Fruit fly (Drosophila melanogaster) whole organism, wandering third instar larva: ENCODE data around the gene Ubr1.
A peak's percentile ranks its signal among the peaks of the same experiment; 100 is the strongest.

Experiments
- Abd-B ChIP-seq: fragments of >200 bp; optimal IDR thresholded peaks from 2 replicates; lab custom pipeline; 2017; ENCODE audit warnings: missing biosample characterization, missing genetic modification characterization
- Dfd ChIP-seq: fragments of >200 bp; optimal IDR thresholded peaks from 2 replicates; lab custom pipeline; 2017; ENCODE audit warnings: missing biosample characterization, missing genetic modification characterization
- GATAd ChIP-seq: sonication (Bioruptor generic); optimal IDR thresholded peaks from 2 replicates; lab custom pipeline; 2016; ENCODE audit warnings: missing biosample characterization, missing genetic modification characterization
- HLH106 ChIP-seq: fragments of 200-800 bp; optimal IDR thresholded peaks from 3 replicates; lab custom pipeline; 2019; ENCODE audit warnings: missing biosample characterization, mild to moderate bottlenecking, missing genetic modification characterization, moderate library complexity
- Hnf4 ChIP-seq: fragments of 200-800 bp; sonication (Bioruptor generic); optimal IDR thresholded peaks from 2 replicates; lab custom pipeline; 2016; ENCODE audit warnings: missing biosample characterization, mild to moderate bottlenecking, missing genetic modification characterization
- Hr83 ChIP-seq: fragments of 200-300 bp; sonication (Bioruptor generic); optimal IDR thresholded peaks from 2 replicates; lab custom pipeline; 2016; ENCODE audit warnings: missing biosample characterization, mild to moderate bottlenecking, missing genetic modification characterization, moderate library complexity; ENCODE audit not compliant: poor library complexity, severe bottlenecking
- Jra ChIP-seq: sonication (Bioruptor generic); optimal IDR thresholded peaks from 2 replicates; lab custom pipeline; 2016; ENCODE audit warnings: missing biosample characterization, missing genetic modification characterization
- Mio ChIP-seq: sonication (Bioruptor generic); optimal IDR thresholded peaks from 2 replicates; lab custom pipeline; 2016; ENCODE audit warnings: missing biosample characterization, missing genetic modification characterization
- Myc ChIP-seq: fragments of >200 bp; optimal IDR thresholded peaks from 2 replicates; lab custom pipeline; 2017
- N ChIP-seq: fragments of >200 bp; optimal IDR thresholded peaks from 2 replicates; lab custom pipeline; 2018; ENCODE audit warnings: missing biosample characterization, missing external identifiers, missing genetic modification characterization
- OdsH ChIP-seq: fragments of 200-800 bp; sonication (Bioruptor generic); optimal IDR thresholded peaks from 2 replicates; lab custom pipeline; 2016; ENCODE audit warnings: missing biosample characterization, mild to moderate bottlenecking, missing genetic modification characterization
- Rel ChIP-seq, 2 experiments: fragments of 200-800 bp; sonication (Bioruptor generic) in 1 of 2; optimal IDR thresholded peaks; 2 replicates in 1 of 2; 3 replicates in 1 of 2; lab custom pipeline; 2016 to 2019; ENCODE audit warnings: mild to moderate bottlenecking in 2 of 2, missing biosample characterization in 2 of 2, missing genetic modification characterization in 2 of 2, moderate library complexity in 1 of 2
- Sp1 ChIP-seq: fragments of 200-800 bp; sonication (Bioruptor generic); optimal IDR thresholded peaks from 3 replicates; lab custom pipeline; 2019; ENCODE audit warnings: missing biosample characterization, mild to moderate bottlenecking, missing genetic modification characterization, moderate library complexity
- Vsx2 ChIP-seq: fragments of 200-300, 225-300 bp; sonication (Bioruptor generic); optimal IDR thresholded peaks from 2 replicates; lab custom pipeline; 2018; ENCODE audit warnings: missing biosample characterization, missing genetic modification characterization; ENCODE audit not compliant: partially characterized antibody
- br ChIP-seq: fragments of 200-800 bp; sonication (Bioruptor generic); optimal IDR thresholded peaks from 2 replicates; lab custom pipeline; 2016; ENCODE audit warnings: missing biosample characterization, missing genetic modification characterization
- brk ChIP-seq: fragments of 200-800 bp; sonication (Bioruptor generic); optimal IDR thresholded peaks from 2 replicates; lab custom pipeline; 2016; ENCODE audit warnings: missing biosample characterization, mild to moderate bottlenecking, missing genetic modification characterization
- dl ChIP-seq, 2 experiments: fragments of 175-275, 200-275 bp in 1 of 2; fragments of 200-275 bp in 1 of 2; sonication (Bioruptor generic); optimal IDR thresholded peaks; lab custom pipeline; 2018; ENCODE audit warnings: mild to moderate bottlenecking in 2 of 2, missing biosample characterization in 2 of 2, missing genetic modification characterization in 2 of 2, moderate library complexity in 2 of 2; ENCODE audit not compliant: partially characterized antibody in 2 of 2, insufficient read depth in 1 of 2
- dsf ChIP-seq: sonication (Bioruptor generic); optimal IDR thresholded peaks from 2 replicates; lab custom pipeline; 2016; ENCODE audit warnings: missing biosample characterization, missing genetic modification characterization, borderline replicate concordance
- ey ChIP-seq: fragments of 200-800 bp; sonication (Bioruptor generic); optimal IDR thresholded peaks from 2 replicates; lab custom pipeline; 2016; ENCODE audit warnings: missing biosample characterization, missing genetic modification characterization
- foxo ChIP-seq, 2 experiments: fragments of 200-800 bp; sonication (Bioruptor generic); optimal IDR thresholded peaks; 2 replicates in 1 of 2; 3 replicates in 1 of 2; lab custom pipeline; 2016 to 2017; ENCODE audit warnings: missing biosample characterization in 2 of 2, missing genetic modification characterization in 2 of 2
- h ChIP-seq: fragments of 200-800 bp; sonication (Bioruptor generic); optimal IDR thresholded peaks from 3 replicates; lab custom pipeline; 2016; ENCODE audit warnings: missing biosample characterization, mild to moderate bottlenecking, missing genetic modification characterization
- lola ChIP-seq: fragments of >200 bp; optimal IDR thresholded peaks from 2 replicates; lab custom pipeline; 2017; ENCODE audit warnings: missing biosample characterization, missing genetic modification characterization
- pan ChIP-seq: fragments of >200 bp; optimal IDR thresholded peaks from 2 replicates; lab custom pipeline; 2017
- psq ChIP-seq: fragments of 200-800 bp; sonication (Bioruptor generic); optimal IDR thresholded peaks from 3 replicates; lab custom pipeline; 2017; ENCODE audit warnings: missing biosample characterization, mild to moderate bottlenecking, missing genetic modification characterization, moderate library complexity
- rgr ChIP-seq: fragments of 200-800 bp; sonication (Bioruptor generic); optimal IDR thresholded peaks from 3 replicates; lab custom pipeline; 2016; ENCODE audit warnings: missing biosample characterization, mild to moderate bottlenecking, missing genetic modification characterization
- sage ChIP-seq: fragments of 200-800 bp; sonication (Bioruptor generic); optimal IDR thresholded peaks from 2 replicates; lab custom pipeline; 2016; ENCODE audit warnings: missing biosample characterization, mild to moderate bottlenecking, missing genetic modification characterization
- usp ChIP-seq: fragments of >200 bp; optimal IDR thresholded peaks from 2 replicates; lab custom pipeline; 2017; ENCODE audit warnings: missing biosample characterization, missing genetic modification characterization
- woc ChIP-seq: sonication (Bioruptor generic); optimal IDR thresholded peaks from 2 replicates; lab custom pipeline; 2016; ENCODE audit warnings: missing biosample characterization, mild to moderate bottlenecking, missing genetic modification characterization

The Ubr1 gene

dm6 chrX:16943515-16943850 lies 25.0 kb downstream of the Ubr1 start:
- TF ChIP-seq h (GFP tag; lab: Kevin White, UChicago) (peak; percentile 35), pan (lab: Kevin White, UChicago) (no peak), brk (peak; percentile 10), Hr83 (GFP tag; lab: Kevin White, UChicago) (no peak), dsf (GFP tag; lab: Kevin White, UChicago) (no peak), dl (GFP tag; optimal IDR thresholded peaks at IDR 0.05; lab: Kevin White, UChicago; ENCODE audit: insufficient read depth in 1 of 2, partially characterized antibody in 2 of 2) (no peak), usp (GFP tag; lab: Kevin White, UChicago) (no peak), lola (no peak), br (no peak), Sp1 (GFP tag; lab: Kevin White, UChicago) (no peak), sage (GFP tag; lab: Kevin White, UChicago) (no peak), Vsx2 (GFP tag; lab: Kevin White, UChicago) (no peak), ey (no peak), GATAd (GFP tag; lab: Kevin White, UChicago) (no peak), HLH106 (tag; lab: Kevin White, UChicago) (no peak), foxo (GFP tag; optimal IDR thresholded peaks at IDR 0.05; lab: Kevin White, UChicago) (no peak), Jra (GFP tag; lab: Kevin White, UChicago) (peak; percentile 20)
- TF ChIP-seq, all 38 proteins: peak for 3

- no peak for TF ChIP-seq Hnf4 (GFP tag; lab: Kevin White, UChicago)
- TF ChIP-seq h (GFP tag; lab: Kevin White, UChicago): no peak
- TF ChIP-seq rgr (GFP tag; lab: Kevin White, UChicago): peak; percentile 6
- peak; percentile 4 for TF ChIP-seq Sp1 (GFP tag; lab: Kevin White, UChicago)
- TF ChIP-seq HLH106 (tag; lab: Kevin White, UChicago): no peak
- TF ChIP-seq Abd-B (GFP tag; lab: Kevin White, UChicago): no peak
- TF ChIP-seq pan (lab: Kevin White, UChicago): no peak
- TF ChIP-seq ey: no peak
- no peak for TF ChIP-seq N
- no peak for TF ChIP-seq dl (GFP tag; optimal IDR thresholded peaks at IDR 0.05; lab: Kevin White, UChicago; ENCODE audit: insufficient read depth in 1 of 2, partially characterized antibody in 2 of 2)
- no peak for TF ChIP-seq brk
- no peak for TF ChIP-seq lola
- no peak for TF ChIP-seq Rel (GFP tag; optimal IDR thresholded peaks at IDR 0.05; lab: Kevin White, UChicago)
- TF ChIP-seq Rel (tag; optimal IDR thresholded peaks at IDR 0.05; lab: Kevin White, UChicago): no peak
- TF ChIP-seq br: no peak
- no peak for TF ChIP-seq psq (GFP tag; lab: Kevin White, UChicago)
- TF ChIP-seq Hr83 (GFP tag; lab: Kevin White, UChicago): no peak
- no peak for TF ChIP-seq usp (GFP tag; lab: Kevin White, UChicago)
- TF ChIP-seq OdsH (GFP tag; lab: Kevin White, UChicago): no peak
- TF ChIP-seq Mio: no peak
- no peak for TF ChIP-seq Myc (lab: Kevin White, UChicago)
- peak in 1 of 2 experiments; percentile 3 for TF ChIP-seq foxo (GFP tag; optimal IDR thresholded peaks at IDR 0.05; lab: Kevin White, UChicago)
These were observed 25.6 kb downstream of the Ubr1 start, which contains the start of the genes CG13001 and RhoGAP15B for dm6 chrX:16942735-16943514. Gene CG13001 (minus strand): TSS chrX:16942871. Gene RhoGAP15B (plus strand): TSS chrX:16943290.

dm6 chrX:16940426-16941058 lies 27.9 kb downstream of the Ubr1 start, which contains the start of gene wus:
Gene wus (minus strand): TSS chrX:16940873.
- no peak for TF ChIP-seq woc (GFP tag; lab: Kevin White, UChicago)
- peak; percentile 27 for TF ChIP-seq Myc (lab: Kevin White, UChicago)
- peak; percentile 14 for TF ChIP-seq psq (GFP tag; lab: Kevin White, UChicago)
- no peak for TF ChIP-seq Dfd
- no peak for TF ChIP-seq Hnf4 (GFP tag; lab: Kevin White, UChicago)
- TF ChIP-seq, all 38 proteins: peak for 2

- TF ChIP-seq h (GFP tag; lab: Kevin White, UChicago) (no peak), rgr (GFP tag; lab: Kevin White, UChicago) (no peak), brk (no peak), br (no peak), Mio (no peak)
These were observed 31.8 kb downstream of the Ubr1 start for dm6 chrX:16936689-16937088.
